Fruit fly (Drosophila melanogaster) whole organism, adult: ENCODE results near the gene Tfb5.

Experiments used
- CG11617 ChIP-seq: fragments of 200-800 bp; sonication (Bioruptor generic); optimal IDR thresholded peaks from 2 replicates; lab custom pipeline; 2017; ENCODE audit warnings: mild to moderate bottlenecking, missing biosample characterization, missing genetic modification reagents, missing genetic modification characterization
- CG12768 ChIP-seq: fragments of 200-800 bp; sonication (Bioruptor generic); optimal IDR thresholded peaks from 2 replicates; lab custom pipeline; 2017; ENCODE audit warnings: missing biosample characterization, missing genetic modification characterization, mild to moderate bottlenecking, moderate library complexity, missing genetic modification reagents
- CG14711 ChIP-seq: fragments of 200-800 bp; sonication (Bioruptor generic); optimal IDR thresholded peaks from 2 replicates; lab custom pipeline; 2018; ENCODE audit warnings: missing biosample characterization, mild to moderate bottlenecking, missing genetic modification characterization, moderate library complexity
- CG1620 ChIP-seq: fragments of 200-800 bp; sonication (Bioruptor generic); optimal IDR thresholded peaks from 2 replicates; lab custom pipeline; 2016; ENCODE audit warnings: missing biosample characterization, missing genetic modification characterization
- CG33017 ChIP-seq: fragments of 200-800 bp; sonication (Bioruptor generic); optimal IDR thresholded peaks from 2 replicates; lab custom pipeline; 2018; ENCODE audit warnings: missing biosample characterization, mild to moderate bottlenecking, missing genetic modification characterization, moderate library complexity
- CG5204 ChIP-seq: fragments of 200-800 bp; sonication (Bioruptor generic); optimal IDR thresholded peaks from 2 replicates; lab custom pipeline; 2016; ENCODE audit warnings: missing biosample characterization, missing genetic modification characterization
- CG7045 ChIP-seq: fragments of 200-800 bp; sonication (Bioruptor generic); optimal IDR thresholded peaks from 2 replicates; lab custom pipeline; 2017; ENCODE audit warnings: missing biosample characterization, mild to moderate bottlenecking, missing genetic modification characterization
- CG7101 ChIP-seq: fragments of 200-800 bp; sonication (Bioruptor generic); optimal IDR thresholded peaks from 2 replicates; lab custom pipeline; 2018; ENCODE audit warnings: missing biosample characterization, mild to moderate bottlenecking, missing genetic modification characterization, moderate library complexity
- Clk ChIP-seq: fragments of 200-800 bp; sonication (Bioruptor generic); optimal IDR thresholded peaks from 2 replicates; lab custom pipeline; 2017; ENCODE audit warnings: missing biosample characterization, missing genetic modification characterization
- Crg-1 ChIP-seq: fragments of 200-800 bp; sonication (Bioruptor generic); optimal IDR thresholded peaks from 2 replicates; lab custom pipeline; 2016; ENCODE audit warnings: missing biosample characterization, missing genetic modification characterization
- Hr96 ChIP-seq: fragments of 200-800 bp; sonication (Bioruptor generic); optimal IDR thresholded peaks from 2 replicates; lab custom pipeline; 2016; ENCODE audit warnings: missing biosample characterization, missing genetic modification characterization
- Mnt ChIP-seq: fragments of 200-800 bp; sonication (Bioruptor generic); optimal IDR thresholded peaks from 2 replicates; lab custom pipeline; 2016; ENCODE audit warnings: missing biosample characterization, mild to moderate bottlenecking, missing genetic modification characterization
- bab1 ChIP-seq: fragments of 200-800 bp; sonication (Bioruptor generic); optimal IDR thresholded peaks from 3 replicates; lab custom pipeline; 2019; ENCODE audit warnings: missing biosample characterization, mild to moderate bottlenecking, missing genetic modification characterization, moderate library complexity
- cic ChIP-seq: fragments of 200-800 bp; sonication (Bioruptor generic); optimal IDR thresholded peaks from 2 replicates; lab custom pipeline; 2017; ENCODE audit warnings: missing biosample characterization, mild to moderate bottlenecking, missing genetic modification characterization, moderate library complexity
- cnc ChIP-seq, 2 experiments: fragments of >200 bp; optimal IDR thresholded peaks; 2 replicates each; lab custom pipeline; 2017
- kay ChIP-seq: fragments of 200-800 bp; sonication (Bioruptor generic); peaks from one replicate; lab custom pipeline; 2016; ENCODE audit warnings: missing biosample characterization, missing genetic modification characterization, borderline replicate concordance
- ovo ChIP-seq: fragments of 200-800 bp; sonication (Bioruptor generic); optimal IDR thresholded peaks from 2 replicates; lab custom pipeline; 2016; ENCODE audit warnings: missing biosample characterization, missing genetic modification characterization
- pad ChIP-seq: fragments of 200-800 bp; sonication (Bioruptor generic); optimal IDR thresholded peaks from 3 replicates; lab custom pipeline; 2017; ENCODE audit warnings: missing biosample characterization, missing genetic modification characterization, mild to moderate bottlenecking, moderate library complexity, missing genetic modification reagents
- tj ChIP-seq: fragments of 200-800 bp; sonication (Bioruptor generic); optimal IDR thresholded peaks from 3 replicates; lab custom pipeline; 2017; ENCODE audit warnings: missing biosample characterization, mild to moderate bottlenecking, missing genetic modification characterization, moderate library complexity
- toe ChIP-seq: fragments of 200-800 bp; sonication (Bioruptor generic); optimal IDR thresholded peaks from 2 replicates; lab custom pipeline; 2016; ENCODE audit warnings: missing biosample characterization, missing genetic modification characterization

Tfb5 gene

DNA sequence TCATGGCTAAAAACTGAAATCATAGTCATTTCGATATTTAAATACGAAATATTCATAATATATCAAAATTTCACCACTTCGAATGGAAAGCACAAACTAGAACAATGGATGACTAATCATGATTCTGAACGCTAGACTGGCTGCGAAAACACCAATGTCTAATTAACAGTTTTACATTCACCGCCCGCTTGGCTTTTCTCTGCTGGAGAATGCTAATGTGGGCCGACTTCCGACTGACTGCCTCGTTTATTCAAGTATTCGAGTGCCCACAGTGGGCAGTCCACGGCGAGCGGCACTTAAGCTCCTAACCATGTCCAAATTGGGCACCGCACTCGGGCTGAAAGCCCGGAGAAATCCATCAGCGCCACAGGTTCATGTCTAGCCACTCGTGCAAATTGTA lies 8.6 kb downstream of the Tfb5 start:
- TF ChIP-seq Hr96 (GFP tag; lab: Kevin White, UChicago) (no peak), kay (GFP tag; lab: Kevin White, UChicago) (no peak), CG7045 (GFP tag; lab: Kevin White, UChicago) (no peak), CG11617 (no peak), cnc (optimal IDR thresholded peaks at IDR 0.05; lab: Kevin White, UChicago) (no peak), cic (GFP tag; lab: Kevin White, UChicago) (no peak)

DNA sequence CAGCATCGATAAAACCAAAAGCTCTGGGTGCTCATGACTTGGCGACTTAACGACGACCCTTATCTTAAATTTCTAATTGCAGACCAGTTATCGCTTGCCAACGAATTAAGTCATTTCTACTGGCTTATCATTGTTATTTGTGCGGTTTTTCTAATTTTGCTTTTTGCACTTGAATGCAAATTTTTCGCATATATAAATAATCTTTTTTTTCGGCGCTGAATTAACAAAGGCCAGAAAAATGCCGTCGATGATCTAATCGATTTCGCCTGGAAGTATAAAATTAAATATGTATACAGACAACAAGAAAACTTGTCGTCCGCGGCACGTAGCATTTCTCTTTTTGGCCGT lies 9.1 kb downstream of the Tfb5 start:
- TF ChIP-seq kay (GFP tag; lab: Kevin White, UChicago) (peak; percentile 41), CG12768 (no peak), CG33017 (tag; lab: Kevin White, UChicago) (no peak)

DNA sequence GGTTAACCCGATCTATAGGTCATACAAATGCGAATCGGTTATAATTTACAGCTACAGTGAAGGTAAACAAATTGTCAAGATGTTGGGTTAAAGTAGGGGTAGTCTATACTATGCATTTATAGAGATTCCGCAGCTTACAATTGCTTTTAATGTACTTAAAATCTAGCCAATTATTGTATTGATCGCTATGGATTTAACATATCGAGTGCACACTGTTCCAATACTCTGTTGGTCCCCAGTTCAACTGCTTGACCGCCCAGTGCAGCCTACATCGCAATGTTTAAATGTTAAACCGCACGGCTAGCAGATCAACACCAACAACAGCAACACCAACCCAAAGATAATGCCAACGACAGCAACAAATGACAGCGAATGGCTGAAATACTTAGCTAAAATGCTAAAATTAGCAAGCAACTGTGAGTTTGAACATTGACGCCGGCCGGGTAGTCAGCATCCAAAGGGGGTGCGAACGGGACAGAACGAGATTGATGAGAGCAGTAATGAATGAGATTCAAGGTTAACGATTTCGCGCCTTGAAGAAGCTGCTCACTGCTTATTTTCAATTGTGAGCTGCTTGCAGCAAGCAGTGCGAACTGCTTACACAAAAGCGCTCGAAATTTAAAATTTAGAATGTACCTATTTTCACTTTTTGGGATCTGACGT lies 9.6 kb downstream of the Tfb5 start:
- TF ChIP-seq pad (GFP tag; lab: Kevin White, UChicago) (peak; percentile 97), CG12768 (peak; percentile 11), tj (peak; percentile 68), CG14711 (peak; percentile 35), Hr96 (GFP tag; lab: Kevin White, UChicago) (no peak), CG11617 (no peak), bab1 (GFP tag; lab: Kevin White, UChicago) (no peak), kay (GFP tag; lab: Kevin White, UChicago) (peak; percentile 33), CG7045 (GFP tag; lab: Kevin White, UChicago) (no peak), cic (GFP tag; lab: Kevin White, UChicago) (peak; percentile 72)

DNA sequence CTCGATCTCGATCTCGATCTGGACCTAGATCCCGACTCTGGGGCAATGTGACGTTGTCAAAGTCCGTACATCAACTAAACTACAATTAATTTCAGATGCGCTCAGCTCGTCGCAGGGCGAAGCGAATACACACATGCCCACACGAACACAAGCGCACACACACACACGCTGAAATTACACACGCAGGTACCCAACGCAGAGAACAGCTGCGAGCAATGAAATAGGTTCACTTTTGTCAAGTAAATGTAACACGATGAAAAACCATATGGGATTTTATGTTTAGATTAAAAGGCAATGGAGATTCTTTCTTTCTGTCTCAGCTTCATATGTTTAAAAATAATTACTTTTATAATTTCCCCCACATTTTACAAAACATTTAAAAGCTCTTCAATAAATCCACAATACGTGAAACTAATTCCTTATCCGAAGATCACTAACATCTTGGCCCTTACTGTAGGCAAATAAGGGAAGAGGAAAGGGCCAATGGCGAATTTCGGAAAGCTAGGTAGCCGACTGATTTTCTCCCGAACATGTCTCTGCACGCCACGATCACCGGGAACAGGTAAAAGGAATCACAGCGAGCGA lies 10.3 kb downstream of the Tfb5 start:
- TF ChIP-seq Clk: peak; percentile 56
- peak; percentile 34 for TF ChIP-seq CG1620 (GFP tag; lab: Kevin White, UChicago)
- peak; percentile 92 for TF ChIP-seq CG7101 (tag; lab: Kevin White, UChicago)
- peak; percentile 86 for TF ChIP-seq CG11617
- TF ChIP-seq CG14711: peak; percentile 76
- peak; percentile 41 for TF ChIP-seq ovo
- peak; percentile 72 for TF ChIP-seq CG7045 (GFP tag; lab: Kevin White, UChicago)
- peak; percentile 95 for TF ChIP-seq CG33017 (tag; lab: Kevin White, UChicago)
- peak; percentile 83 for TF ChIP-seq CG12768
- TF ChIP-seq cnc (optimal IDR thresholded peaks at IDR 0.05; lab: Kevin White, UChicago): no peak
- peak; percentile 65 for TF ChIP-seq Mnt (GFP tag; lab: Kevin White, UChicago)
- peak; percentile 18 for TF ChIP-seq pad (GFP tag; lab: Kevin White, UChicago)
- peak; percentile 95 for TF ChIP-seq kay (GFP tag; lab: Kevin White, UChicago)
- peak; percentile 77 for TF ChIP-seq Hr96 (GFP tag; lab: Kevin White, UChicago)
- TF ChIP-seq Crg-1 (GFP tag; lab: Kevin White, UChicago): no peak
- peak; percentile 76 for TF ChIP-seq bab1 (GFP tag; lab: Kevin White, UChicago)
- TF ChIP-seq tj: peak; percentile 18
- peak; percentile 91 for TF ChIP-seq CG5204 (GFP tag; lab: Kevin White, UChicago)
- peak; percentile 55 for TF ChIP-seq cic (GFP tag; lab: Kevin White, UChicago)
- TF ChIP-seq toe (GFP tag; lab: Kevin White, UChicago): peak; percentile 80

DNA sequence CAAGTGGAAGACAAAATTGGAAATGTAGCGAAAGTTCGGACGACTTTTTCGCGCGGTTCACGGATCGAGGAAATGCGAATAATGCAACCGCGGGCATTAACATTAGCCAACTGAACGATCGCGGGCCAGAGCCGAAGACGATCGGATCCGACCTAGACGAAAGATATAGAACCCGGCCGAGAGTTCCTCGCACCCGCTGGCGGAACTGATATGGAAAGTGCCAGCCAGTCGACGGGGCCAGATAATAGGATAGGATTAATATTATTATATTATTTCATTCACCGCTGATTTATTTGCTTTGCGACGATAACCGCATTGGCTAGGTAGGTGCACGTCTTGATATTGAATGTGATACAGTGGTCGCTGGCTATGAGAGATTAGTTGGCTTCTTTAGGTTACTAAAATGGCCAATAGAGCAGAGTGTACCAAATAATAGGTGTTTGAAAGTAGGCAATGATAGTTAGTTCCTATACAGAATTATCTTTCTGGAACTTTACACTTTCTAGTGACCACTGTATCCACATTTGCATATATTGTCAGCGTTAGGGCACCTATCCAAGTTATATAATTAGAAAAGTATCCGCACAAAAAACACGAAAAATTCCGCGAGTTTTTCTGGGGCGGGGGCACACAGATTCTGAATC lies 11.1 kb downstream of the Tfb5 start:
- TF ChIP-seq CG11617 (peak; percentile 82), CG12768 (peak; percentile 93), CG7101 (tag; lab: Kevin White, UChicago) (peak; percentile 93), CG14711 (peak; percentile 84), Clk (peak; percentile 90), cic (GFP tag; lab: Kevin White, UChicago) (peak; percentile 73), CG5204 (GFP tag; lab: Kevin White, UChicago) (peak; percentile 78), CG1620 (GFP tag; lab: Kevin White, UChicago) (peak; percentile 74), toe (GFP tag; lab: Kevin White, UChicago) (peak; percentile 90), bab1 (GFP tag; lab: Kevin White, UChicago) (peak; percentile 85), Crg-1 (GFP tag; lab: Kevin White, UChicago) (peak; percentile 42), CG33017 (tag; lab: Kevin White, UChicago) (peak; percentile 92), kay (GFP tag; lab: Kevin White, UChicago) (no peak), tj (no peak), CG7045 (GFP tag; lab: Kevin White, UChicago) (peak; percentile 84), Hr96 (GFP tag; lab: Kevin White, UChicago) (peak; percentile 86), ovo (no peak), pad (GFP tag; lab: Kevin White, UChicago) (peak; percentile 66), cnc (optimal IDR thresholded peaks at IDR 0.05; lab: Kevin White, UChicago) (no peak), Mnt (GFP tag; lab: Kevin White, UChicago) (peak; percentile 11)

DNA sequence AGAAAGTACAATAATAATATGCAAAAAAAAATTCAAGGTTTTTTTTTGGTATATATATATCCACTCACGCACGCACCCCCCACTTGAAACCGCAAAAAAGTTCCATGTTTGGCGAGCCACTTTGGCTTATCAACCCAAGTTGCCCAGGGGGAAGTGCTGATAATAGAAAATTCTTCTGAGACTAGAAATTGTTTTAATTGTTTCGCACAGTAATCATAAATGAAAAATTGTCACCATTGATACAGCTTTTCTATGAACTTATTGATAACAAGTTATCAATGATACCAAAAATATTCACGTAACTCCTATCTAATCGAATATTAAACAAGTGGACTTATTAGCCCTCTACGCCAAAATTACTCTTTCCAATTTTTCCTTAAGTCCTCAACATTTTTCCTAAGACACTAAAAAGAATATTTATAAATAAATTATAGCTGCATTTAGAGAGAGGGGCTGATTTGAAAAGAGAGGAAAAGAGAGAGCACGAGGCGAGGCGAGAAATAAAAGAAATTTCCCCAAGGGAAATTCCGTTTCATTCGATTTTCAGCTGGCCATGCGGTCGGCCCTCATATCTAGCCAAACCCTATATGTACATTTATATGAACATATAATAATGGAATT lies 12.0 kb downstream of the Tfb5 start:
- TF ChIP-seq tj (no peak), ovo (no peak), Hr96 (GFP tag; lab: Kevin White, UChicago) (no peak), kay (GFP tag; lab: Kevin White, UChicago) (peak; percentile 79), toe (GFP tag; lab: Kevin White, UChicago) (no peak), CG33017 (tag; lab: Kevin White, UChicago) (no peak), cic (GFP tag; lab: Kevin White, UChicago) (peak; percentile 8), CG14711 (no peak)
